Fruit fly (Drosophila melanogaster) whole organism, embryonic: Measurements from ENCODE around the gene NANS.

Experiments
- Asciz ChIP-seq: fragments of 200-800 bp; sonication (Bioruptor generic); optimal IDR thresholded peaks from 2 replicates; lab custom pipeline; 2017; ENCODE audit warnings: missing biosample characterization, mild to moderate bottlenecking, missing genetic modification characterization, missing genetic modification reagents
- Bteb2 ChIP-seq: fragments of 200-800 bp; sonication (Bioruptor generic); optimal IDR thresholded peaks from 2 replicates; lab custom pipeline; 2016; ENCODE audit warnings: missing biosample characterization, missing genetic modification characterization
- C15 ChIP-seq: fragments of 200-800 bp; sonication (Bioruptor generic); IDR thresholded peaks from 3 replicates; pipeline ENCODE4 v1.3.6; 2022; ENCODE audit warnings: missing biosample characterization, missing genetic modification characterization
- CG10565 ChIP-seq: fragments of 200-800 bp; sonication (Bioruptor generic); optimal IDR thresholded peaks from 3 replicates; lab custom pipeline; 2016; ENCODE audit warnings: missing biosample characterization, mild to moderate bottlenecking, missing genetic modification characterization
- CG11456 ChIP-seq: fragments of 200-800 bp; sonication (Bioruptor generic); IDR thresholded peaks from 3 replicates; pipeline ENCODE4 v1.3.6; 2022; ENCODE audit warnings: missing biosample characterization, missing genetic modification characterization
- CG12659 ChIP-seq: fragments of 200-800 bp; sonication (Bioruptor generic); optimal IDR thresholded peaks from 3 replicates; lab custom pipeline; 2017; ENCODE audit warnings: mild to moderate bottlenecking, missing biosample characterization, missing genetic modification reagents, missing genetic modification characterization
- CG13296 ChIP-seq: fragments of 200-800 bp; sonication (Bioruptor generic); optimal IDR thresholded peaks from 3 replicates; lab custom pipeline; 2018; ENCODE audit warnings: missing biosample characterization, mild to moderate bottlenecking, missing genetic modification characterization
- CG13624 ChIP-seq: fragments of 200-800 bp; sonication (Bioruptor generic); optimal IDR thresholded peaks from 2 replicates; lab custom pipeline; 2016; ENCODE audit warnings: missing biosample characterization, missing genetic modification characterization
- CG13894 ChIP-seq: fragments of 200-800 bp; sonication (Bioruptor generic); optimal IDR thresholded peaks from 3 replicates; lab custom pipeline; 2018; ENCODE audit warnings: missing biosample characterization, mild to moderate bottlenecking, missing genetic modification characterization, moderate library complexity
- CG14860 ChIP-seq: fragments of 200-800 bp; sonication (Bioruptor generic); IDR thresholded peaks from 3 replicates; pipeline ENCODE4 v1.3.6; 2022; ENCODE audit warnings: missing biosample characterization, missing genetic modification characterization; ENCODE audit not compliant: partially characterized antibody
- CG15479 ChIP-seq: fragments of 200-800 bp; sonication (Bioruptor generic); optimal IDR thresholded peaks from 3 replicates; lab custom pipeline; 2019; ENCODE audit warnings: missing biosample characterization, mild to moderate bottlenecking, missing genetic modification characterization, moderate library complexity
- CG15514 ChIP-seq: fragments of 200-800 bp; sonication (Bioruptor generic); optimal IDR thresholded peaks from 3 replicates; lab custom pipeline; 2017; ENCODE audit warnings: missing biosample characterization, missing genetic modification characterization, mild to moderate bottlenecking, moderate library complexity, missing genetic modification reagents
- CG17359 ChIP-seq: fragments of 200-800 bp; sonication (Bioruptor generic); optimal IDR thresholded peaks from 3 replicates; lab custom pipeline; 2018; ENCODE audit warnings: missing biosample characterization, mild to moderate bottlenecking, missing genetic modification characterization, moderate library complexity
- CG17361 ChIP-seq: fragments of 200-800 bp; sonication (Bioruptor generic); IDR thresholded peaks from 3 replicates; pipeline ENCODE4 v1.3.6; 2022; ENCODE audit warnings: missing biosample characterization, missing genetic modification characterization
- CG17385 ChIP-seq: fragments of 200-800 bp; sonication (Bioruptor generic); optimal IDR thresholded peaks from 3 replicates; lab custom pipeline; 2018; ENCODE audit warnings: missing biosample characterization, mild to moderate bottlenecking, missing genetic modification characterization
- CG17568 ChIP-seq: fragments of 200-800 bp; sonication (Bioruptor generic); optimal IDR thresholded peaks from 2 replicates; lab custom pipeline; 2018; ENCODE audit warnings: missing biosample characterization, mild to moderate bottlenecking, missing genetic modification characterization, moderate library complexity
- CG2199 ChIP-seq: fragments of 200-800 bp; sonication (Bioruptor generic); IDR thresholded peaks from 3 replicates; pipeline ENCODE4 v1.3.6; 2022; ENCODE audit warnings: missing biosample characterization, missing genetic modification characterization
- CG2712 ChIP-seq: fragments of 200-800 bp; optimal IDR thresholded peaks from 3 replicates; lab custom pipeline; 2019; ENCODE audit warnings: missing biosample characterization, mild to moderate bottlenecking, missing genetic modification characterization, moderate library complexity
- CG2889 ChIP-seq: fragments of 200-800 bp; sonication (Bioruptor generic); IDR thresholded peaks from 3 replicates; pipeline ENCODE4 v1.3.6; 2022; ENCODE audit warnings: missing biosample characterization, missing genetic modification characterization
- CG34224 ChIP-seq: fragments of 200-800 bp; sonication (Bioruptor generic); IDR thresholded peaks from 3 replicates; pipeline ENCODE4 v1.3.6; 2022; ENCODE audit warnings: missing biosample characterization, missing genetic modification characterization; ENCODE audit not compliant: partially characterized antibody
- CG4730 ChIP-seq: fragments of 200-800 bp; sonication (Bioruptor generic); IDR thresholded peaks from 2 replicates; pipeline ENCODE4 v1.3.6; 2022; ENCODE audit warnings: missing biosample characterization, missing genetic modification characterization
- CG7357 ChIP-seq: fragments of 200-800 bp; sonication (Bioruptor generic); IDR thresholded peaks from 3 replicates; pipeline ENCODE4 v1.3.6; 2022; ENCODE audit warnings: missing biosample characterization, missing genetic modification characterization
- CG8478 ChIP-seq: fragments of >200 bp; optimal IDR thresholded peaks from 2 replicates; lab custom pipeline; 2018
- CG9727 ChIP-seq: fragments of 200-800 bp; sonication (Bioruptor generic); optimal IDR thresholded peaks from 3 replicates; lab custom pipeline; 2017; ENCODE audit warnings: missing biosample characterization, mild to moderate bottlenecking, missing genetic modification characterization
- Deaf1 ChIP-seq: fragments of 200-800 bp; optimal IDR thresholded peaks from 3 replicates; lab custom pipeline; 2019; ENCODE audit warnings: missing biosample characterization, mild to moderate bottlenecking, missing genetic modification characterization, moderate library complexity
- Dll ChIP-seq: fragments of 200-800 bp; sonication (Bioruptor generic); IDR thresholded peaks from 4 replicates; pipeline ENCODE4 v1.3.6; 2022; ENCODE audit warnings: missing biosample characterization, missing genetic modification characterization; ENCODE audit not compliant: partially characterized antibody
- Dp ChIP-seq: fragments of 200-800 bp; sonication (Bioruptor generic); optimal IDR thresholded peaks from 2 replicates; lab custom pipeline; 2018; ENCODE audit warnings: missing biosample characterization, mild to moderate bottlenecking, missing genetic modification characterization, moderate library complexity
- Dref ChIP-seq: fragments of 200-800 bp; sonication (Bioruptor generic); IDR thresholded peaks from 2 replicates; pipeline ENCODE4 v1.3.6; 2022; ENCODE audit warnings: missing biosample characterization, missing genetic modification characterization
- HLH4C ChIP-seq: fragments of 200-800 bp; sonication (Bioruptor generic); IDR thresholded peaks from 3 replicates; pipeline ENCODE4 v1.3.6; 2022; ENCODE audit warnings: missing biosample characterization, missing genetic modification characterization; ENCODE audit not compliant: partially characterized antibody
- Mad ChIP-seq: fragments of 200-800 bp; sonication (Bioruptor generic); optimal IDR thresholded peaks from 2 replicates; lab custom pipeline; 2016; ENCODE audit warnings: missing biosample characterization, missing genetic modification characterization
- Mrtf ChIP-seq: fragments of 200-800 bp; sonication (Bioruptor generic); IDR thresholded peaks from 3 replicates; pipeline ENCODE4 v1.3.6; 2022; ENCODE audit warnings: missing biosample characterization, missing genetic modification characterization
- Ravus ChIP-seq: fragments of 200-800 bp; sonication (Bioruptor generic); IDR thresholded peaks from 2 replicates; pipeline ENCODE4 v1.3.6; 2022; ENCODE audit warnings: missing biosample characterization, missing genetic modification characterization
- Sry-δ ChIP-seq: fragments of 200-800 bp; sonication (Bioruptor generic); optimal IDR thresholded peaks from 2 replicates; lab custom pipeline; 2016; ENCODE audit warnings: missing biosample characterization, missing genetic modification characterization
- Usf ChIP-seq: fragments of 200-800 bp; sonication (Bioruptor generic); optimal IDR thresholded peaks from 2 replicates; lab custom pipeline; 2017; ENCODE audit warnings: missing genotype, missing biosample characterization, missing genetic modification characterization
- Xrp1 ChIP-seq: fragments of 200-800 bp; sonication (Bioruptor generic); IDR thresholded peaks from 2 replicates; pipeline ENCODE4 v1.3.6; 2022; ENCODE audit warnings: missing biosample characterization, missing genetic modification characterization
- YL-1 ChIP-seq: fragments of 200-800 bp; sonication (Bioruptor generic); optimal IDR thresholded peaks from 3 replicates; lab custom pipeline; 2017; ENCODE audit warnings: missing biosample characterization, mild to moderate bottlenecking, missing genetic modification characterization
- ara ChIP-seq: fragments of 200-800 bp; sonication (Bioruptor generic); IDR thresholded peaks from 2 replicates; pipeline ENCODE4 v1.3.6; 2022; ENCODE audit warnings: missing biosample characterization, missing genetic modification characterization
- chinmo ChIP-seq: fragments of 200-800 bp; sonication (Bioruptor generic); IDR thresholded peaks from 4 replicates; pipeline ENCODE4 v1.3.6; 2022; ENCODE audit warnings: missing biosample characterization, missing genetic modification characterization; ENCODE audit not compliant: partially characterized antibody
- gcm2 ChIP-seq: fragments of 200-800 bp; sonication (Bioruptor generic); optimal IDR thresholded peaks from 2 replicates; lab custom pipeline; 2016; ENCODE audit warnings: missing biosample characterization, missing genetic modification characterization
- inv ChIP-seq: fragments of 200-800 bp; sonication (Bioruptor generic); IDR thresholded peaks from 2 replicates; pipeline ENCODE4 v1.3.6; 2022; ENCODE audit warnings: missing biosample characterization, missing genetic modification characterization; ENCODE audit not compliant: partially characterized antibody
- lbe ChIP-seq: fragments of 200-800 bp; sonication (Bioruptor generic); optimal IDR thresholded peaks from 2 replicates; lab custom pipeline; 2016; ENCODE audit warnings: missing biosample characterization, mild to moderate bottlenecking, missing genetic modification characterization
- mld ChIP-seq: fragments of 200-800 bp; sonication (Bioruptor generic); IDR thresholded peaks from 3 replicates; pipeline ENCODE4 v1.3.6; 2022; ENCODE audit warnings: missing biosample characterization, missing genetic modification characterization; ENCODE audit not compliant: partially characterized antibody
- nerfin-1 ChIP-seq: fragments of 200-800 bp; sonication (Bioruptor generic); optimal IDR thresholded peaks from 3 replicates; lab custom pipeline; 2019; ENCODE audit warnings: missing biosample characterization, mild to moderate bottlenecking, missing genetic modification characterization, moderate library complexity
- nerfin-2 ChIP-seq: fragments of 200-800 bp; sonication (Bioruptor generic); IDR thresholded peaks from 2 replicates; pipeline ENCODE4 v1.3.6; 2022; ENCODE audit warnings: missing biosample characterization, missing genetic modification characterization; ENCODE audit not compliant: partially characterized antibody
- p53 ChIP-seq: fragments of 200-800 bp; sonication (Bioruptor generic); optimal IDR thresholded peaks from 2 replicates; lab custom pipeline; 2016; ENCODE audit warnings: missing biosample characterization, missing genetic modification characterization
- run ChIP-seq: fragments of 200-800 bp; sonication (Bioruptor generic); optimal IDR thresholded peaks from 3 replicates; lab custom pipeline; 2018; ENCODE audit warnings: missing biosample characterization, mild to moderate bottlenecking, missing genetic modification characterization
- shn ChIP-seq: fragments of 200-800 bp; sonication (Bioruptor generic); optimal IDR thresholded peaks from 3 replicates; lab custom pipeline; 2016; ENCODE audit warnings: missing biosample characterization, missing genetic modification characterization
- slou ChIP-seq: fragments of 200-800 bp; sonication (Bioruptor generic); optimal IDR thresholded peaks from 3 replicates; lab custom pipeline; 2016; ENCODE audit warnings: missing biosample characterization, missing genetic modification characterization
- stwl ChIP-seq: fragments of 200-800 bp; sonication (Bioruptor generic); optimal IDR thresholded peaks from 3 replicates; lab custom pipeline; 2018; ENCODE audit warnings: missing biosample characterization, mild to moderate bottlenecking, missing genetic modification characterization, moderate library complexity
- unc-4 ChIP-seq: fragments of 200-800 bp; sonication (Bioruptor generic); IDR thresholded peaks from 2 replicates; pipeline ENCODE4 v1.3.6; 2022; ENCODE audit warnings: missing biosample characterization, missing genetic modification characterization; ENCODE audit not compliant: partially characterized antibody
- zfh1 ChIP-seq: fragments of 200-800 bp; sonication (Bioruptor generic); IDR thresholded peaks from 3 replicates; pipeline ENCODE4 v1.3.6; 2022; ENCODE audit warnings: missing biosample characterization, missing genetic modification characterization

NANS gene

dm6 chr3R:12426310-12426653 is at the start of gene NANS:
NANS (plus strand) TSS chr3R:12426578.
- TF ChIP-seq CG17568 (GFP tag; lab: Kevin White, UChicago) = no peak
- no peak for TF ChIP-seq zfh1 (GFP tag; lab: Robert Waterston, UW)
- peak; percentile 34 for TF ChIP-seq CG15514 (GFP tag; lab: Kevin White, UChicago)
- TF ChIP-seq Dp = peak; percentile 27
- peak; percentile 38; the same call in 1 of the 2 replicates for TF ChIP-seq nerfin-2 (GFP tag; lab: Robert Waterston, UW)
- TF ChIP-seq stwl = peak; percentile 6
- TF ChIP-seq Dll = peak; percentile 44; the same call in 1 of the 4 replicates
- no peak for TF ChIP-seq Usf (GFP tag; lab: Kevin White, UChicago)
- TF ChIP-seq Asciz (GFP tag; lab: Kevin White, UChicago) = no peak
- no peak for TF ChIP-seq CG12659 (GFP tag; lab: Kevin White, UChicago)
- TF ChIP-seq slou = no peak
- no peak for TF ChIP-seq C15 (GFP tag; lab: Robert Waterston, UW)
- TF ChIP-seq CG9727 = no peak
- 0 out of 2 replicates have a peak, but pooled peaks have one; percentile 4 for TF ChIP-seq inv (GFP tag; lab: Robert Waterston, UW)
- no peak for TF ChIP-seq Xrp1
- peak; percentile 20 for TF ChIP-seq CG17361
- no peak for TF ChIP-seq CG8478 (lab: Kevin White, UChicago)
- TF ChIP-seq Ravus (GFP tag; lab: Robert Waterston, UW) = no peak
- no peak for TF ChIP-seq nerfin-1 (tag; lab: Kevin White, UChicago)
- no peak for TF ChIP-seq run (tag; lab: Kevin White, UChicago)
- no peak for TF ChIP-seq gcm2 (GFP tag; lab: Kevin White, UChicago)
- no peak for TF ChIP-seq CG7357 (GFP tag; lab: Robert Waterston, UW)
- peak; percentile 41; the same call in 1 of the 3 replicates for TF ChIP-seq HLH4C
- TF ChIP-seq CG34224 (GFP tag; lab: Robert Waterston, UW) = peak; percentile 65
- no peak; the same call in 2 of the 3 replicates for TF ChIP-seq CG14860 (GFP tag; lab: Robert Waterston, UW)
- no peak for TF ChIP-seq YL-1 (GFP tag; lab: Kevin White, UChicago)
- TF ChIP-seq Dref = no peak
- no peak for TF ChIP-seq Sry-δ
- no peak for TF ChIP-seq CG2199 (GFP tag; lab: Robert Waterston, UW)
- TF ChIP-seq CG15479 (GFP tag; lab: Kevin White, UChicago) = no peak
- TF ChIP-seq CG11456 = no peak
- peak; percentile 17 for TF ChIP-seq lbe
- TF ChIP-seq CG2889 (GFP tag; lab: Robert Waterston, UW) = no peak
- peak; percentile 5 for TF ChIP-seq CG13296
- peak; percentile 21 for TF ChIP-seq CG17385 (GFP tag; lab: Kevin White, UChicago)
- TF ChIP-seq CG10565 (GFP tag; lab: Kevin White, UChicago) = no peak
- TF ChIP-seq shn = no peak
- no peak for TF ChIP-seq CG17359 (tag; lab: Kevin White, UChicago)
- 0 out of 3 replicates have a peak, but pooled peaks have one; percentile 5 for TF ChIP-seq mld (GFP tag; lab: Robert Waterston, UW)
- no peak for TF ChIP-seq CG13894 (tag; lab: Kevin White, UChicago)
- TF ChIP-seq chinmo (GFP tag; lab: Robert Waterston, UW) = 0 out of 4 replicates have a peak, but pooled peaks have one; percentile 64
- no peak for TF ChIP-seq CG2712 (tag; lab: Kevin White, UChicago)
- no peak for TF ChIP-seq CG4730
- TF ChIP-seq ara (GFP tag; lab: Robert Waterston, UW) = no peak
- 0 out of 2 replicates have a peak, but pooled peaks have one; percentile 27 for TF ChIP-seq unc-4 (GFP tag; lab: Robert Waterston, UW)
- no peak for TF ChIP-seq Mrtf (GFP tag; lab: Robert Waterston, UW)
- no peak for TF ChIP-seq p53 (GFP tag; lab: Kevin White, UChicago)
- TF ChIP-seq Deaf1 (tag; lab: Kevin White, UChicago) = no peak
- no peak for TF ChIP-seq Bteb2 (GFP tag; lab: Kevin White, UChicago)
- no peak for TF ChIP-seq Mad (GFP tag; lab: Kevin White, UChicago)
- no peak for TF ChIP-seq CG13624 (GFP tag; lab: Kevin White, UChicago)
